Worm (Caenorhabditis elegans): ENCODE measurements around the gene algn-1.

DNA sequence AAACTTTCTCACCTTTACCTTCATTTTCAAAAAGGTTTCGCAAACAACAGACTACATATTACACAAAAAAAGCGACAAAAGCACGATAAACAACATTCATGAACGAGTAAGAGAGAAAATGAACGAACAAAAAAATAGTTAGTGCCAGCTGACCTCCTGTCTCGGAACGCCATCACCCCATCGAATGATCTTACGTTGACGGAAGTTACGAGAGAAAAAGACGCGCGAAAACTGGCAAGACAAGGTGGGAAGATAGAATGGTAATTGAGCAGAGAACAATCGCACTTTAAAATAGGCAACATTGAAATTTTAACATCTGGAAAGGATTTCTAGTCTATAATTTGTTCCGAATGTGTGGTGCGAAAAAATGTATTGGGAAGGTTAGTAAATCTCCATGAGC, 39.7 kb upstream of the algn-1 start:
- TF ChIP-seq blmp-1 (tag; optimal IDR thresholded peaks at IDR 0.05) = no peak
- TF ChIP-seq mls-2 (tag; optimal IDR thresholded peaks at IDR 0.05) = no peak

Data from whole organism, mixed stage, embryonic.